Worm (Caenorhabditis elegans) whole organism, L1 larva: ENCODE data around the gene ttr-48.

ENCODE experiments used
- C16A3.4 ChIP-seq: fragments of 150-350 bp; optimal IDR thresholded peaks from 2 replicates; lab custom pipeline; 2014; ENCODE audit warnings: missing biosample characterization, missing genetic modification characterization
- C34B4.2 ChIP-seq: sonication (generic microtip); optimal IDR thresholded peaks from 2 replicates; lab custom pipeline; 2017; ENCODE audit warnings: mild to moderate bottlenecking, missing genetic modification characterization, missing compliant biosample characterization
- F16B12.6 ChIP-seq: fragments of 150-350 bp; optimal IDR thresholded peaks from 2 replicates; lab custom pipeline; 2014; ENCODE audit warnings: missing biosample characterization, missing genetic modification characterization
- Y116A8C.19 ChIP-seq: sonication (generic microtip); optimal IDR thresholded peaks from 2 replicates; lab custom pipeline; 2016; ENCODE audit warnings: missing compliant biosample characterization, missing genetic modification characterization, borderline replicate concordance
- aha-1 ChIP-seq: fragments of 150-350 bp; optimal IDR thresholded peaks from 2 replicates; lab custom pipeline; 2014; ENCODE audit warnings: missing biosample characterization, missing genetic modification characterization
- alr-1 ChIP-seq: fragments of 200-800 bp; sonication (Bioruptor generic); optimal IDR thresholded peaks from 2 replicates; lab custom pipeline; 2018; ENCODE audit warnings: borderline replicate concordance, mild to moderate bottlenecking, missing genetic modification characterization, missing compliant biosample characterization
- aly-2 ChIP-seq: fragments of 150-350 bp; optimal IDR thresholded peaks from 2 replicates; lab custom pipeline; 2014; ENCODE audit warnings: missing biosample characterization, missing genetic modification characterization
- ceh-63 ChIP-seq: fragments of 200-800 bp; sonication (Bioruptor generic); optimal IDR thresholded peaks from 2 replicates; lab custom pipeline; 2018; ENCODE audit warnings: mild to moderate bottlenecking, missing genetic modification characterization, missing compliant biosample characterization
- ceh-8 ChIP-seq: fragments of 200-800 bp; sonication (Bioruptor generic); optimal IDR thresholded peaks from 2 replicates; lab custom pipeline; 2018; ENCODE audit warnings: mild to moderate bottlenecking, missing genetic modification characterization, moderate library complexity, missing compliant biosample characterization
- ceh-82 ChIP-seq, 3 experiments: fragments of 150-350 bp in 1 of 3; sonication (generic microtip) in 2 of 3; optimal IDR thresholded peaks; 2 replicates each; lab custom pipeline; 2014 to 2017; ENCODE audit warnings: missing biosample characterization in 3 of 3, missing genetic modification characterization in 3 of 3
- ceh-90 ChIP-seq: sonication (generic microtip); optimal IDR thresholded peaks from 2 replicates; lab custom pipeline; 2016; ENCODE audit warnings: missing genetic modification characterization, missing compliant biosample characterization
- ces-1 ChIP-seq: fragments of 150-350 bp; optimal IDR thresholded peaks from 2 replicates; lab custom pipeline; 2014; ENCODE audit warnings: missing biosample characterization, missing genetic modification reagents, missing genetic modification characterization
- dpl-1 ChIP-seq, 3 experiments: fragments of 150-350 bp in 2 of 3; sonication (generic microtip) in 1 of 3; optimal IDR thresholded peaks; 2 replicates each; lab custom pipeline; 2014 to 2017; ENCODE audit warnings: missing biosample characterization in 3 of 3, missing genetic modification characterization in 3 of 3, missing genetic modification reagents in 3 of 3
- dsc-1 ChIP-seq: sonication (generic microtip); optimal IDR thresholded peaks from 2 replicates; lab custom pipeline; 2016; ENCODE audit warnings: mild to moderate bottlenecking, missing genetic modification characterization, missing compliant biosample characterization
- efl-1 ChIP-seq, 4 experiments: fragments of 150-350 bp; optimal IDR thresholded peaks in 3 of 4; peaks in 1 of 4; 1 replicate in 1 of 4; 2 replicates in 3 of 4; lab custom pipeline; 2014; ENCODE audit warnings: missing biosample characterization in 2 of 4, missing genetic modification characterization in 2 of 4, missing genetic modification reagents in 2 of 4
- efl-3 ChIP-seq: fragments of 200-800 bp; sonication (Bioruptor generic); optimal IDR thresholded peaks from 2 replicates; lab custom pipeline; 2018; ENCODE audit warnings: mild to moderate bottlenecking, missing genetic modification characterization, missing compliant biosample characterization
- egl-13 ChIP-seq: sonication (generic microtip); optimal IDR thresholded peaks from 2 replicates; lab custom pipeline; 2016; ENCODE audit warnings: missing genotype, missing genetic modification reagents, missing genetic modification characterization, missing compliant biosample characterization
- egl-27 ChIP-seq, 2 experiments: fragments of 150-350 bp in 1 of 2; sonication (generic microtip); optimal IDR thresholded peaks; 3 replicates each; lab custom pipeline; 2017 to 2018; ENCODE audit warnings: missing biosample characterization in 2 of 2, missing genetic modification characterization in 2 of 2, missing genetic modification reagents in 2 of 2
- ets-5 ChIP-seq: fragments of 200-800 bp; sonication (Bioruptor generic); IDR thresholded peaks from 2 replicates; pipeline ENCODE4 v1.3.6; 2022; ENCODE audit warnings: missing genetic modification characterization, missing compliant biosample characterization
- fkh-10 ChIP-seq: sonication (generic microtip); optimal IDR thresholded peaks from 2 replicates; lab custom pipeline; 2017; ENCODE audit warnings: missing biosample characterization, missing genetic modification reagents, missing genetic modification characterization
- fkh-8 ChIP-seq: sonication (generic microtip); optimal IDR thresholded peaks from 2 replicates; lab custom pipeline; 2016; ENCODE audit warnings: mild to moderate bottlenecking, missing genetic modification characterization, missing compliant biosample characterization
- fos-1 ChIP-seq: fragments of 150-350 bp; optimal IDR thresholded peaks from 2 replicates; lab custom pipeline; 2014; ENCODE audit warnings: missing biosample characterization, missing genetic modification characterization
- grh-1 ChIP-seq: fragments of 200-800 bp; sonication (Bioruptor generic); IDR thresholded peaks from 2 replicates; pipeline ENCODE4 v1.3.6; 2022; ENCODE audit warnings: missing genetic modification reagents, missing genetic modification characterization, missing compliant biosample characterization
- hpl-2 ChIP-seq: fragments of 150-350 bp; optimal IDR thresholded peaks from 2 replicates; lab custom pipeline; 2014; ENCODE audit warnings: missing biosample characterization, missing genetic modification reagents, missing genetic modification characterization
- isw-1 ChIP-seq: fragments of 200-800 bp; sonication (Bioruptor generic); IDR thresholded peaks from 2 replicates; pipeline ENCODE4 v1.3.6; 2022; ENCODE audit warnings: missing genetic modification characterization, missing compliant biosample characterization
- jun-1 ChIP-seq: fragments of 150-350 bp; optimal IDR thresholded peaks from 2 replicates; lab custom pipeline; 2014; ENCODE audit warnings: missing biosample characterization, missing genetic modification reagents, missing genetic modification characterization
- lin-35 ChIP-seq, 2 experiments: fragments of 150-350 bp; optimal IDR thresholded peaks; 2 replicates each; lab custom pipeline; 2014; ENCODE audit warnings: missing biosample characterization in 2 of 2, missing genetic modification characterization in 2 of 2, missing genetic modification reagents in 2 of 2
- lin-39 ChIP-seq: fragments of 150-350 bp; optimal IDR thresholded peaks from 2 replicates; lab custom pipeline; 2014; ENCODE audit warnings: missing biosample characterization, missing genetic modification reagents, missing genetic modification characterization
- lir-3 ChIP-seq: sonication (generic microtip); optimal IDR thresholded peaks from 2 replicates; lab custom pipeline; 2016; ENCODE audit warnings: mild to moderate bottlenecking, missing genetic modification characterization, moderate library complexity, missing compliant biosample characterization; ENCODE audit not compliant: poor library complexity
- lsy-2 ChIP-seq, 2 experiments: fragments of 150-350 bp; optimal IDR thresholded peaks; 2 replicates each; lab custom pipeline; 2014; ENCODE audit warnings: missing biosample characterization in 2 of 2, missing genetic modification characterization in 2 of 2
- mab-9 ChIP-seq: fragments of 200-800 bp; sonication (Bioruptor generic); IDR thresholded peaks from 2 replicates; pipeline ENCODE4 v1.3.6; 2022; ENCODE audit warnings: missing genetic modification reagents, missing genetic modification characterization, missing compliant biosample characterization
- mdl-1 ChIP-seq, 2 experiments: fragments of 150-350 bp; optimal IDR thresholded peaks; 2 replicates each; lab custom pipeline; 2014 to 2017; ENCODE audit warnings: missing biosample characterization in 2 of 2, missing genetic modification characterization in 2 of 2, inconsistent platforms in 1 of 2
- mef-2 ChIP-seq: fragments of 150-350 bp; optimal IDR thresholded peaks from 2 replicates; lab custom pipeline; 2014; ENCODE audit warnings: missing biosample characterization, missing genetic modification characterization
- mep-1 ChIP-seq: fragments of 150-350 bp; optimal IDR thresholded peaks from 2 replicates; lab custom pipeline; 2014; ENCODE audit warnings: missing biosample characterization, missing genetic modification characterization
- nhr-20 ChIP-seq: sonication (generic microtip); optimal IDR thresholded peaks from 2 replicates; lab custom pipeline; 2016; ENCODE audit warnings: mild to moderate bottlenecking, missing genetic modification characterization, missing compliant biosample characterization
- nhr-47 ChIP-seq: sonication (generic microtip); optimal IDR thresholded peaks from 2 replicates; lab custom pipeline; 2016; ENCODE audit warnings: mild to moderate bottlenecking, missing genetic modification characterization, moderate library complexity, missing compliant biosample characterization
- nhr-71 ChIP-seq: sonication (generic microtip); optimal IDR thresholded peaks from 2 replicates; lab custom pipeline; 2016; ENCODE audit warnings: mild to moderate bottlenecking, missing genetic modification characterization, moderate library complexity, missing compliant biosample characterization
- nhr-85 ChIP-seq: sonication (generic microtip); peaks from one replicate; lab custom pipeline; 2016; ENCODE audit warnings: missing genetic modification characterization, inconsistent platforms, missing compliant biosample characterization
- pag-3 ChIP-seq: sonication (generic microtip); optimal IDR thresholded peaks from 2 replicates; lab custom pipeline; 2017; ENCODE audit warnings: missing genetic modification characterization, mild to moderate bottlenecking, missing compliant biosample characterization, antibody characterized with exemption, borderline replicate concordance; ENCODE audit not compliant: insufficient read depth
- pax-3 ChIP-seq: fragments of 200-800 bp; sonication (Bioruptor generic); optimal IDR thresholded peaks from 2 replicates; lab custom pipeline; 2018; ENCODE audit warnings: mild to moderate bottlenecking, missing genetic modification characterization, moderate library complexity, missing compliant biosample characterization
- pqm-1 ChIP-seq: sonication (generic microtip); optimal IDR thresholded peaks from 3 replicates; lab custom pipeline; 2017; ENCODE audit warnings: missing biosample characterization, missing genetic modification characterization
- rnt-1 ChIP-seq: sonication (generic microtip); optimal IDR thresholded peaks from 2 replicates; lab custom pipeline; 2016; ENCODE audit warnings: mild to moderate bottlenecking, missing genetic modification characterization, moderate library complexity, missing compliant biosample characterization
- skn-1 ChIP-seq: fragments of 150-350 bp; optimal IDR thresholded peaks from 2 replicates; lab custom pipeline; 2014; ENCODE audit warnings: missing biosample characterization, missing genetic modification characterization
- sox-4 ChIP-seq: sonication (generic microtip); optimal IDR thresholded peaks from 2 replicates; lab custom pipeline; 2016; ENCODE audit warnings: missing genetic modification characterization, missing compliant biosample characterization
- tbx-2 ChIP-seq: sonication (generic microtip); optimal IDR thresholded peaks from 2 replicates; lab custom pipeline; 2016; ENCODE audit warnings: missing genetic modification characterization, missing compliant biosample characterization
- tlp-1 ChIP-seq: fragments of 150-350 bp; optimal IDR thresholded peaks from 2 replicates; lab custom pipeline; 2014; ENCODE audit warnings: missing biosample characterization, missing genetic modification characterization
- unc-130 ChIP-seq: fragments of 150-350 bp; optimal IDR thresholded peaks from 2 replicates; lab custom pipeline; 2017; ENCODE audit warnings: missing biosample characterization, missing genetic modification characterization, inconsistent platforms
- unc-98 ChIP-seq: fragments of 200-800 bp; sonication (Bioruptor generic); IDR thresholded peaks from 2 replicates; pipeline ENCODE4 v1.3.6; 2022; ENCODE audit warnings: missing genetic modification characterization, missing compliant biosample characterization
- vab-15 ChIP-seq: sonication (generic microtip); optimal IDR thresholded peaks from 2 replicates; lab custom pipeline; 2017; ENCODE audit warnings: missing genotype, mild to moderate bottlenecking, missing genetic modification characterization, missing compliant biosample characterization
- xbp-1 ChIP-seq: sonication (generic microtip); optimal IDR thresholded peaks from 2 replicates; lab custom pipeline; 2016; ENCODE audit warnings: missing genetic modification characterization, missing compliant biosample characterization
- ztf-11 ChIP-seq, 2 experiments: sonication (generic microtip); optimal IDR thresholded peaks; 2 replicates each; lab custom pipeline; 2016 to 2017; ENCODE audit warnings: missing genetic modification characterization in 2 of 2, missing biosample characterization in 1 of 2, missing compliant biosample characterization in 1 of 2

The ttr-48 gene

DNA sequence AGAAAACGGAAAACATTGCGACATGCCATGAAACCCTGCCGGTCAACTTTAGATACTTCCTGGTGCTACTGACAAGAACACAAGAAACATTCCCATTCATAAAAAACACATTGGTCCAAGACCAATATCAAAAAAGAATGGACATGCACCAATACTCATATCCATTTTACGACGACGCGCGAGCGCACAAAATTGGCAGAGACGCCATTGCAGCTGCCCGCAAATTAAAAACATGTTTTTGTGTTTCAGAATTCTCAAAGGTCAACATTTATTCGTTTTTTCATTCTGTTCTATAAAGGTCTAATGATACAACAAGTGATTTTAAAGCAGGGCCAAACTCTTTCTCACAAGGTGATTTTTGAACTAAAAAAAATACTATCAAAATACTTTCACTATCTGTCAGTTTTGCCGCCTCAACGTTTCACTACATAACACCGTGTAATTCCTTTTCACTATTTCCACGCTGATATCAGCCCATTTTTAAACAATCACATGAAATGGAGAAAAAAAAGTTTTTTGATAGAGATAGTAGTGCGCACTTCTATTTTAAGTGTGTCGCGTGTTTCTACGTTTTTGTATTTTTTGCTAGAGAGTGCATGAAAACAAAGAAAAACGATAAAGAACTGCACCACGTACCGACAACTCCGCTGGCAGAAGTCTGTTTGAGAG lies 23.3 kb downstream of the ttr-48 start (continued):
- TF ChIP-seq ces-1 (GFP tag; lab: Kevin White, UChicago), result no peak
- TF ChIP-seq mdl-1 (tag; optimal IDR thresholded peaks at IDR 0.05; lab: Kevin White, UChicago), result peak in 1 of 2 experiments; percentile 35
- TF ChIP-seq mef-2 (tag; lab: Kevin White, UChicago), result no peak
- TF ChIP-seq jun-1 (tag; lab: Kevin White, UChicago), result no peak
- peak; percentile 40 for TF ChIP-seq nhr-85
- no peak for TF ChIP-seq aha-1 (tag; lab: Kevin White, UChicago)
- TF ChIP-seq ceh-90, result no peak
- TF ChIP-seq pax-3 (tag; lab: Kevin White, UChicago), result no peak
- no peak for TF ChIP-seq rnt-1 (tag; lab: Kevin White, UChicago)
- no peak for TF ChIP-seq nhr-47
- TF ChIP-seq ceh-8, result no peak
- peak; percentile 90 for TF ChIP-seq dsc-1 (tag; lab: Kevin White, UChicago)
- no peak for TF ChIP-seq aly-2 (tag; lab: Kevin White, UChicago)
- TF ChIP-seq egl-27 (tag; optimal IDR thresholded peaks at IDR 0.05; lab: Kevin White, UChicago), result no peak
- TF ChIP-seq lsy-2 (tag; optimal IDR thresholded peaks at IDR 0.05; lab: Kevin White, UChicago), result no peak
- TF ChIP-seq egl-13, result no peak
- no peak for TF ChIP-seq tbx-2 (tag; lab: Kevin White, UChicago)
- TF ChIP-seq pag-3, result no peak
- no peak for TF ChIP-seq efl-1 (optimal IDR thresholded peaks at IDR 0.05; lab: Kevin White, UChicago)
- no peak for TF ChIP-seq efl-1 (GFP tag; optimal IDR thresholded peaks at IDR 0.05 in 1 of 2; lab: Kevin White, UChicago)
- TF ChIP-seq efl-3 (GFP tag; lab: Kevin White, UChicago), result no peak
- TF ChIP-seq nhr-20 (tag; lab: Kevin White, UChicago), result peak; percentile 43
- TF ChIP-seq xbp-1, result no peak
- no peak for TF ChIP-seq lin-39 (tag; lab: Kevin White, UChicago)
- no peak for TF ChIP-seq mab-9
- TF ChIP-seq nhr-71 (tag; lab: Kevin White, UChicago), result peak; percentile 53
- TF ChIP-seq fos-1 (tag; lab: Kevin White, UChicago), result no peak
- no peak for TF ChIP-seq ceh-82 (tag; optimal IDR thresholded peaks at IDR 0.05; lab: Kevin White, UChicago)
- no peak for TF ChIP-seq Y116A8C.19 (tag; lab: Kevin White, UChicago)
- TF ChIP-seq C16A3.4, result no peak
- TF ChIP-seq fkh-8 (tag; lab: Kevin White, UChicago), result no peak
- TF ChIP-seq tlp-1 (tag; lab: Kevin White, UChicago), result no peak
- TF ChIP-seq fkh-10 (GFP tag; lab: Kevin White, UChicago), result no peak
- no peak for TF ChIP-seq grh-1 (GFP tag; lab: Robert Waterston, UW)
- TF ChIP-seq alr-1 (tag; lab: Kevin White, UChicago), result no peak
- no peak for TF ChIP-seq skn-1 (tag; lab: Kevin White, UChicago)
- no peak for TF ChIP-seq dpl-1 (GFP tag; optimal IDR thresholded peaks at IDR 0.05; lab: Kevin White, UChicago)
- TF ChIP-seq vab-15 (tag; lab: Kevin White, UChicago), result no peak
- no peak for TF ChIP-seq C34B4.2 (tag; lab: Kevin White, UChicago)
- no peak for TF ChIP-seq ceh-63 (GFP tag; lab: Kevin White, UChicago)
- TF ChIP-seq unc-130 (tag; lab: Kevin White, UChicago), result no peak
- no peak for TF ChIP-seq ets-5
- TF ChIP-seq pqm-1, result peak; percentile 14
- no peak for TF ChIP-seq isw-1 (GFP tag; lab: Robert Waterston, UW)
- TF ChIP-seq F16B12.6 (tag; lab: Kevin White, UChicago), result no peak
- no peak for TF ChIP-seq lir-3
- no peak for TF ChIP-seq ztf-11 (tag; optimal IDR thresholded peaks at IDR 0.05; lab: Kevin White, UChicago)
- no peak for TF ChIP-seq unc-98 (GFP tag; lab: Robert Waterston, UW)
- no peak for TF ChIP-seq sox-4 (tag; lab: Kevin White, UChicago)
- TF ChIP-seq lin-35 (GFP tag; optimal IDR thresholded peaks at IDR 0.05; lab: Kevin White, UChicago), result peak in 1 of 2 experiments; percentile 39
- peak; percentile 37 for TF ChIP-seq hpl-2 (GFP tag; lab: Kevin White, UChicago)
- TF ChIP-seq mep-1 (tag; lab: Kevin White, UChicago), result no peak
